Fruit fly (Drosophila melanogaster) whole organism: ENCODE data around the gene Noa36.

Experiments
- CG8478 ChIP-seq: fragments of >200 bp; optimal IDR thresholded peaks from 2 replicates; lab custom pipeline; 2018; ENCODE audit warnings: inconsistent platforms
- Dll ChIP-seq: fragments of >200 bp; optimal IDR thresholded peaks from 2 replicates; lab custom pipeline; 2017
- EcR ChIP-seq, 2 experiments: fragments of >200 bp; optimal IDR thresholded peaks; 2 replicates each; lab custom pipeline; 2017; ENCODE audit warnings: missing biosample characterization in 2 of 2, missing genetic modification characterization in 2 of 2, missing genetic modification reagents in 2 of 2
- pan ChIP-seq: fragments of >200 bp; optimal IDR thresholded peaks from 2 replicates; lab custom pipeline; 2017
- psq ChIP-seq: fragments of >200 bp; optimal IDR thresholded peaks from 2 replicates; lab custom pipeline; 2017
- usp ChIP-seq: fragments of >200 bp; optimal IDR thresholded peaks from 2 replicates; lab custom pipeline; 2017; ENCODE audit warnings: missing biosample characterization, missing genetic modification characterization, mixed read lengths

- TF ChIP-seq Dll (lab: Kevin White, UChicago) (no peak), pan (lab: Kevin White, UChicago) (no peak), CG8478 (lab: Kevin White, UChicago) (no peak), EcR (GFP tag; optimal IDR thresholded peaks at IDR 0.05; lab: Kevin White, UChicago) (no peak), psq (no peak), usp (GFP tag; lab: Kevin White, UChicago) (no peak)
Observed at dm6 chr3R:28600144-28600792, 1.2 kb upstream of the Noa36 start.
